Fruit fly (Drosophila melanogaster) whole organism, embryonic: ENCODE data around the gene Taf2.

Source experiments
- Antp ChIP-seq: fragments of 200-800 bp; sonication (Bioruptor generic); optimal IDR thresholded peaks from 3 replicates; lab custom pipeline; 2016; ENCODE audit warnings: missing biosample characterization, missing genetic modification characterization
- Bgb ChIP-seq: fragments of 200-800 bp; sonication (Bioruptor generic); IDR thresholded peaks from 2 replicates; pipeline ENCODE4 v1.3.6; 2022; ENCODE audit warnings: missing biosample characterization, missing genetic modification characterization; ENCODE audit not compliant: partially characterized antibody
- CG1024 ChIP-seq: fragments of 200-800 bp; sonication (Bioruptor generic); IDR thresholded peaks from 2 replicates; pipeline ENCODE4 v1.3.6; 2022; ENCODE audit warnings: missing biosample characterization, missing genetic modification characterization
- CG10543 ChIP-seq: fragments of 200-800 bp; sonication (Bioruptor generic); optimal IDR thresholded peaks from 3 replicates; lab custom pipeline; 2017; ENCODE audit warnings: missing biosample characterization, mild to moderate bottlenecking, missing genetic modification characterization, moderate library complexity
- CG12155 ChIP-seq: fragments of 200-800 bp; sonication (Bioruptor generic); optimal IDR thresholded peaks from 3 replicates; lab custom pipeline; 2016; ENCODE audit warnings: missing biosample characterization, missing genetic modification characterization
- CG13894 ChIP-seq: fragments of 200-800 bp; sonication (Bioruptor generic); optimal IDR thresholded peaks from 3 replicates; lab custom pipeline; 2018; ENCODE audit warnings: missing biosample characterization, mild to moderate bottlenecking, missing genetic modification characterization, moderate library complexity
- CG17359 ChIP-seq: fragments of 200-800 bp; sonication (Bioruptor generic); optimal IDR thresholded peaks from 3 replicates; lab custom pipeline; 2018; ENCODE audit warnings: missing biosample characterization, mild to moderate bottlenecking, missing genetic modification characterization, moderate library complexity
- CG17802 ChIP-seq: fragments of 200-800 bp; sonication (Bioruptor generic); optimal IDR thresholded peaks from 2 replicates; lab custom pipeline; 2018; ENCODE audit warnings: missing biosample characterization, mild to moderate bottlenecking, missing genetic modification characterization, moderate library complexity
- CG17829 ChIP-seq: fragments of 200-800 bp; optimal IDR thresholded peaks from 2 replicates; lab custom pipeline; 2019; ENCODE audit warnings: missing biosample characterization, mild to moderate bottlenecking, missing genetic modification characterization, moderate library complexity
- CG17912 ChIP-seq: fragments of 200-800 bp; sonication (Bioruptor generic); optimal IDR thresholded peaks from 2 replicates; lab custom pipeline; 2018; ENCODE audit warnings: missing biosample characterization, mild to moderate bottlenecking, missing genetic modification characterization
- CG18599 ChIP-seq: fragments of 200-800 bp; sonication (Bioruptor generic); optimal IDR thresholded peaks from 3 replicates; lab custom pipeline; 2017; ENCODE audit warnings: missing biosample characterization, missing genetic modification characterization, mild to moderate bottlenecking, moderate library complexity, missing genetic modification reagents
- CG31388 ChIP-seq: fragments of 200-800 bp; sonication (Bioruptor generic); optimal IDR thresholded peaks from 2 replicates; lab custom pipeline; 2016; ENCODE audit warnings: missing biosample characterization, missing genetic modification characterization
- CG33557 ChIP-seq: fragments of 200-800 bp; sonication (Bioruptor generic); optimal IDR thresholded peaks from 2 replicates; lab custom pipeline; 2019; ENCODE audit warnings: missing biosample characterization, mild to moderate bottlenecking, missing genetic modification characterization, moderate library complexity
- CG4707 ChIP-seq: fragments of 200-800 bp; sonication (Bioruptor generic); optimal IDR thresholded peaks from 2 replicates; lab custom pipeline; 2018; ENCODE audit warnings: missing biosample characterization, mild to moderate bottlenecking, missing genetic modification characterization, moderate library complexity
- CG6175 ChIP-seq: fragments of 200-800 bp; sonication (Bioruptor generic); IDR thresholded peaks from 3 replicates; pipeline ENCODE4 v1.3.6; 2022; ENCODE audit warnings: missing biosample characterization, missing genetic modification characterization
- CG6272 ChIP-seq: fragments of 200-800 bp; sonication (Bioruptor generic); IDR thresholded peaks from 2 replicates; pipeline ENCODE4 v1.3.6; 2022; ENCODE audit warnings: missing biosample characterization, missing genetic modification characterization
- CG6654 ChIP-seq: fragments of 200-800 bp; sonication (Bioruptor generic); optimal IDR thresholded peaks from 2 replicates; lab custom pipeline; 2017; ENCODE audit warnings: missing biosample characterization, mild to moderate bottlenecking, missing genetic modification characterization
- CG6683 ChIP-seq: fragments of 200-800 bp; sonication (Bioruptor generic); optimal IDR thresholded peaks from 2 replicates; lab custom pipeline; 2017; ENCODE audit warnings: missing biosample characterization, mild to moderate bottlenecking, missing genetic modification characterization, missing genetic modification reagents
- CG7745 ChIP-seq: fragments of 200-800 bp; sonication (Bioruptor generic); optimal IDR thresholded peaks from 2 replicates; lab custom pipeline; 2018; ENCODE audit warnings: missing biosample characterization, mild to moderate bottlenecking, missing genetic modification characterization, moderate library complexity
- CG8359 ChIP-seq: fragments of 200-800 bp; sonication (Bioruptor generic); optimal IDR thresholded peaks from 2 replicates; lab custom pipeline; 2017; ENCODE audit warnings: missing biosample characterization, mild to moderate bottlenecking, missing genetic modification characterization, borderline replicate concordance
- CG8765 ChIP-seq: fragments of 200-800 bp; sonication (Bioruptor generic); IDR thresholded peaks from 2 replicates; pipeline ENCODE4 v1.3.6; 2022; ENCODE audit warnings: missing biosample characterization, missing genetic modification characterization
- CG9817 ChIP-seq: fragments of 200-800 bp; sonication (Bioruptor generic); optimal IDR thresholded peaks from 2 replicates; lab custom pipeline; 2018; ENCODE audit warnings: missing biosample characterization, mild to moderate bottlenecking, missing genetic modification characterization, moderate library complexity
- CkIIα-i1 ChIP-seq: fragments of 200-800 bp; sonication (Bioruptor generic); IDR thresholded peaks from 2 replicates; pipeline ENCODE4 v1.3.6; 2022; ENCODE audit warnings: missing biosample characterization, missing genetic modification characterization
- D19A ChIP-seq: fragments of 200-800 bp; optimal IDR thresholded peaks from 3 replicates; lab custom pipeline; 2019; ENCODE audit warnings: missing biosample characterization, mild to moderate bottlenecking, missing genetic modification characterization, moderate library complexity
- Eip74EF ChIP-seq, 2 experiments: fragments of 200-800 bp in 1 of 2; fragments of >200 bp in 1 of 2; sonication (Bioruptor generic) in 1 of 2; optimal IDR thresholded peaks; 2 replicates each; lab custom pipeline; 2017 to 2019; ENCODE audit warnings: missing biosample characterization in 2 of 2, missing genetic modification characterization in 2 of 2, mild to moderate bottlenecking in 1 of 2, moderate library complexity in 1 of 2
- Ets97D ChIP-seq: fragments of 200-800 bp; sonication (Bioruptor generic); optimal IDR thresholded peaks from 3 replicates; lab custom pipeline; 2016; ENCODE audit warnings: missing biosample characterization, missing genetic modification characterization
- HLH3B ChIP-seq: fragments of 200-800 bp; sonication (Bioruptor generic); IDR thresholded peaks from 2 replicates; pipeline ENCODE4 v1.3.6; 2022; ENCODE audit warnings: missing biosample characterization, missing genetic modification characterization
- HLH4C ChIP-seq: fragments of 200-800 bp; sonication (Bioruptor generic); IDR thresholded peaks from 3 replicates; pipeline ENCODE4 v1.3.6; 2022; ENCODE audit warnings: missing biosample characterization, missing genetic modification characterization; ENCODE audit not compliant: partially characterized antibody
- Hmr ChIP-seq: fragments of 200-800 bp; sonication (Bioruptor generic); optimal IDR thresholded peaks from 3 replicates; lab custom pipeline; 2017; ENCODE audit warnings: mild to moderate bottlenecking, missing biosample characterization, missing genetic modification reagents, missing genetic modification characterization
- Optix ChIP-seq: fragments of 200-800 bp; sonication (Bioruptor generic); IDR thresholded peaks from 3 replicates; pipeline ENCODE4 v1.3.6; 2022; ENCODE audit warnings: missing biosample characterization, missing genetic modification characterization
- Rfx ChIP-seq: fragments of 200-800 bp; sonication (Bioruptor generic); IDR thresholded peaks from 2 replicates; pipeline ENCODE4 v1.3.6; 2022; ENCODE audit warnings: missing biosample characterization, missing genetic modification characterization
- bab2 ChIP-seq: fragments of 200-800 bp; sonication (Bioruptor generic); optimal IDR thresholded peaks from 2 replicates; lab custom pipeline; 2016; ENCODE audit warnings: missing biosample characterization, missing genetic modification characterization
- bcd ChIP-seq: fragments of 200-800 bp; sonication (Bioruptor generic); optimal IDR thresholded peaks from 2 replicates; lab custom pipeline; 2017; ENCODE audit warnings: missing biosample characterization, mild to moderate bottlenecking, missing genetic modification characterization
- chn ChIP-seq: fragments of 200-800 bp; sonication (Bioruptor generic); optimal IDR thresholded peaks from 2 replicates; lab custom pipeline; 2016; ENCODE audit warnings: missing biosample characterization, missing genetic modification characterization
- fd64A ChIP-seq: fragments of 200-800 bp; sonication (Bioruptor generic); optimal IDR thresholded peaks from 3 replicates; lab custom pipeline; 2018; ENCODE audit warnings: missing biosample characterization, mild to moderate bottlenecking, missing genetic modification characterization
- gfzf ChIP-seq: fragments of 200-800 bp; sonication (Bioruptor generic); optimal IDR thresholded peaks from 2 replicates; lab custom pipeline; 2016; ENCODE audit warnings: missing biosample characterization, mild to moderate bottlenecking, missing genetic modification characterization, moderate library complexity
- grn ChIP-seq: fragments of 200-800 bp; sonication (Bioruptor generic); optimal IDR thresholded peaks from 3 replicates; lab custom pipeline; 2017; ENCODE audit warnings: missing biosample characterization, missing genetic modification characterization
- inv ChIP-seq: fragments of 200-800 bp; sonication (Bioruptor generic); IDR thresholded peaks from 2 replicates; pipeline ENCODE4 v1.3.6; 2022; ENCODE audit warnings: missing biosample characterization, missing genetic modification characterization; ENCODE audit not compliant: partially characterized antibody
- kah ChIP-seq: fragments of 200-800 bp; sonication (Bioruptor generic); optimal IDR thresholded peaks from 2 replicates; lab custom pipeline; 2018; ENCODE audit warnings: missing biosample characterization, mild to moderate bottlenecking, missing genetic modification characterization
- maf-S ChIP-seq: fragments of 200-800 bp; sonication (Bioruptor generic); optimal IDR thresholded peaks from 2 replicates; lab custom pipeline; 2016; ENCODE audit warnings: missing biosample characterization, missing genetic modification characterization
- p53 ChIP-seq: fragments of 200-800 bp; sonication (Bioruptor generic); optimal IDR thresholded peaks from 2 replicates; lab custom pipeline; 2016; ENCODE audit warnings: missing biosample characterization, missing genetic modification characterization
- pita ChIP-seq: fragments of 200-800 bp; sonication (Bioruptor generic); optimal IDR thresholded peaks from 2 replicates; lab custom pipeline; 2017; ENCODE audit warnings: missing biosample characterization, mild to moderate bottlenecking, missing genetic modification characterization
- run ChIP-seq: fragments of 200-800 bp; sonication (Bioruptor generic); optimal IDR thresholded peaks from 3 replicates; lab custom pipeline; 2018; ENCODE audit warnings: missing biosample characterization, mild to moderate bottlenecking, missing genetic modification characterization
- sim ChIP-seq: fragments of 200-800 bp; sonication (Bioruptor generic); IDR thresholded peaks from 2 replicates; pipeline ENCODE4 v1.3.6; 2022; ENCODE audit warnings: missing biosample characterization, missing genetic modification characterization
- slbo ChIP-seq: fragments of 200-800 bp; sonication (Bioruptor generic); IDR thresholded peaks from 2 replicates; pipeline ENCODE4 v1.3.6; 2022; ENCODE audit warnings: missing biosample characterization, missing genetic modification characterization
- ttk ChIP-seq: fragments of 200-800 bp; sonication (Bioruptor generic); IDR thresholded peaks from 2 replicates; pipeline ENCODE4 v2.1.2; 2022; ENCODE audit warnings: missing biosample characterization, missing genetic modification characterization
- tup ChIP-seq: fragments of 200-800 bp; sonication (Bioruptor generic); optimal IDR thresholded peaks from 2 replicates; lab custom pipeline; 2016; ENCODE audit warnings: missing biosample characterization, mild to moderate bottlenecking, missing genetic modification characterization, moderate library complexity
- wor ChIP-seq: fragments of 200-800 bp; sonication (Bioruptor generic); IDR thresholded peaks from 2 replicates; pipeline ENCODE4 v1.3.6; 2022; ENCODE audit warnings: missing biosample characterization, missing genetic modification characterization

The Taf2 gene

DNA sequence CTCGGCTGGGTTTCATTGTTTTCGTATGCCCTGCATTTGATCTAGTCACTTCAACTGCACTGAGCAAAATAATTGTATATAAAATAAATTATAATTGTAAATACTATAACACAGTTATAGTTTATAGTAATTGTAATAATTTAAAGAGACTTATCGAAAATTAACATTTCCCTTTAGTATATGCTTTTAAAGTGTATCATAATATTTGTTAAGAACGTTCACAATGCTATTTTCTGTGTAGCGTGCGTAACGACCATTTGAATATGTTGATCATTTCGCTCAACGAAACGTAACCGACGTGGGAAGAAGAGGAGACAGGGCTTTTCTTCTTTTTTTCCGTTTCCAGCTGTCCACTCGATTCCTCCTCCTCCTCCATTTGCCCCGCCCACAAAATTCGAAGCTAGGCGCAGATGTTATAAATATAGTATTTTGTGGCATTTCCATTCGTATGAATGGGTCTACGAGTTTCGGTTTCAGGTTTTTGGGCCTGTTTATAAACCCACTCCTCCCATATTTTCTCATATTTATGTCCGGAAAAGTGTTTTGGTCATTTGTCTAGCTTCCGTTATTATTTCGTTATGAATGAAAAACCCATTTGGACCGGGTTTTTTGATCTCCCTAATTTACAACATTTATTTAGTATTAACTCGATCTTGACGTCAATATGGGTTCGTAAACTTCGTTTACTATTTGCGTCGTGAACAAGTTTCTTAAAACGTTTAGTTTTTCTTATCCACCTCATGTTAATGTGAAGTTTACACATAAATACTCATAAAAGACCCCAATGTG is 31.9 kb downstream of the Taf2 start (continued):
- TF ChIP-seq maf-S (no peak), inv (no peak), CG13894 (tag; lab: Kevin White, UChicago) (no peak), slbo (peak; percentile 69), Antp (no peak), HLH4C (no peak), Rfx (GFP tag; lab: Robert Waterston, UW) (peak; percentile 72), Eip74EF (GFP tag; optimal IDR thresholded peaks at IDR 0.05; lab: Kevin White, UChicago) (peak in 1 of 2 experiments; percentile 79), Optix (peak; percentile 60; the same call in 2 of the 3 replicates), CG17802 (tag; lab: Kevin White, UChicago) (no peak), Hmr (GFP tag; lab: Kevin White, UChicago) (peak; percentile 54), Ets97D (GFP tag; lab: Kevin White, UChicago) (no peak), CG1024 (peak; percentile 70), chn (peak; percentile 28), CkIIα-i1 (GFP tag; lab: Robert Waterston, UW) (no peak), CG10543 (no peak), fd64A (peak; percentile 30), CG6683 (GFP tag; lab: Kevin White, UChicago) (peak; percentile 29), CG17912 (GFP tag; lab: Kevin White, UChicago) (peak; percentile 14), CG9817 (tag; lab: Kevin White, UChicago) (peak; percentile 63), CG6654 (GFP tag; lab: Kevin White, UChicago) (peak; percentile 34), CG12155 (peak; percentile 65), CG17359 (tag; lab: Kevin White, UChicago) (peak; percentile 91), ttk (GFP tag; lab: Robert Waterston, UW) (peak; percentile 85), Bgb (GFP tag; lab: Robert Waterston, UW) (no peak), D19A (tag; lab: Kevin White, UChicago) (peak; percentile 91), CG31388 (GFP tag; lab: Kevin White, UChicago) (peak; percentile 26), pita (no peak), HLH3B (GFP tag; lab: Robert Waterston, UW) (peak; percentile 85), kah (GFP tag; lab: Kevin White, UChicago) (peak; percentile 14), gfzf (GFP tag; lab: Kevin White, UChicago) (no peak), sim (peak; percentile 89), wor (peak; percentile 76), CG33557 (peak; percentile 88), tup (peak; percentile 12), CG8765 (GFP tag; lab: Robert Waterston, UW) (peak; percentile 80), CG6175 (GFP tag; lab: Robert Waterston, UW) (0 out of 3 replicates have a peak, but pooled peaks have one; percentile 6), run (peak; percentile 60), grn (GFP tag; lab: Kevin White, UChicago) (no peak), CG6272 (peak; percentile 69; the same call in 1 of the 2 replicates), bcd (peak; percentile 76), CG17829 (tag; lab: Kevin White, UChicago) (peak; percentile 95), p53 (GFP tag; lab: Kevin White, UChicago) (no peak), CG18599 (GFP tag; lab: Kevin White, UChicago) (peak; percentile 76), CG7745 (peak; percentile 30), CG8359 (GFP tag; lab: Kevin White, UChicago) (peak; percentile 79), CG4707 (GFP tag; lab: Kevin White, UChicago) (peak; percentile 74), bab2 (GFP tag; lab: Kevin White, UChicago) (no peak)
